Fruit fly (Drosophila melanogaster) whole organism, embryonic: ENCODE measurements around the gene CG11085.

Experiments used
- Adf1 ChIP-seq: fragments of 200-800 bp; sonication (Bioruptor generic); IDR thresholded peaks from 2 replicates; pipeline ENCODE4 v1.3.6; 2022; ENCODE audit warnings: missing biosample characterization, missing genetic modification characterization
- Bteb2 ChIP-seq: fragments of 200-800 bp; sonication (Bioruptor generic); optimal IDR thresholded peaks from 2 replicates; lab custom pipeline; 2016; ENCODE audit warnings: missing biosample characterization, missing genetic modification characterization
- CG10321 ChIP-seq: fragments of 200-800 bp; sonication (Bioruptor generic); IDR thresholded peaks from 2 replicates; pipeline ENCODE4 v1.3.6; 2022; ENCODE audit warnings: missing biosample characterization, missing genetic modification characterization
- CG11695 ChIP-seq: fragments of 200-800 bp; sonication (Bioruptor generic); IDR thresholded peaks from 3 replicates; pipeline ENCODE4 v1.3.6; 2022; ENCODE audit warnings: missing biosample characterization, missing genetic modification characterization
- CG12155 ChIP-seq: fragments of 200-800 bp; sonication (Bioruptor generic); optimal IDR thresholded peaks from 3 replicates; lab custom pipeline; 2016; ENCODE audit warnings: missing biosample characterization, missing genetic modification characterization
- CG13424 ChIP-seq: fragments of 200-800 bp; sonication (Bioruptor generic); optimal IDR thresholded peaks from 2 replicates; lab custom pipeline; 2019; ENCODE audit warnings: missing biosample characterization, mild to moderate bottlenecking, missing genetic modification characterization, moderate library complexity
- CG13775 ChIP-seq: fragments of 200-800 bp; sonication (Bioruptor generic); optimal IDR thresholded peaks from 3 replicates; lab custom pipeline; 2017; ENCODE audit warnings: missing biosample characterization, mild to moderate bottlenecking, missing genetic modification characterization
- CG14860 ChIP-seq: fragments of 200-800 bp; sonication (Bioruptor generic); IDR thresholded peaks from 3 replicates; pipeline ENCODE4 v1.3.6; 2022; ENCODE audit warnings: missing biosample characterization, missing genetic modification characterization; ENCODE audit not compliant: partially characterized antibody
- CG2129 ChIP-seq: fragments of 200-800 bp; sonication (Bioruptor generic); IDR thresholded peaks from 2 replicates; pipeline ENCODE4 v1.3.6; 2022; ENCODE audit warnings: missing biosample characterization, missing genetic modification characterization; ENCODE audit not compliant: partially characterized antibody
- CG30020 ChIP-seq: fragments of 200-800 bp; optimal IDR thresholded peaks from 2 replicates; lab custom pipeline; 2019; ENCODE audit warnings: missing biosample characterization, mild to moderate bottlenecking, missing genetic modification characterization, moderate library complexity
- CG3281 ChIP-seq: fragments of 200-800 bp; sonication (Bioruptor generic); optimal IDR thresholded peaks from 3 replicates; lab custom pipeline; 2017; ENCODE audit warnings: missing biosample characterization, mild to moderate bottlenecking, missing genetic modification characterization
- CG4424 ChIP-seq: fragments of 200-800 bp; sonication (Bioruptor generic); optimal IDR thresholded peaks from 3 replicates; lab custom pipeline; 2016; ENCODE audit warnings: missing biosample characterization, missing genetic modification characterization
- CG4854 ChIP-seq: fragments of 200-800 bp; sonication (Bioruptor generic); optimal IDR thresholded peaks from 2 replicates; lab custom pipeline; 2016; ENCODE audit warnings: missing biosample characterization, missing genetic modification characterization, inconsistent platforms
- CG6791 ChIP-seq: fragments of 200-800 bp; sonication (Bioruptor generic); IDR thresholded peaks from 3 replicates; pipeline ENCODE4 v1.3.6; 2022; ENCODE audit warnings: missing biosample characterization, missing genetic modification characterization; ENCODE audit not compliant: partially characterized antibody
- CG7372 ChIP-seq: fragments of 200-800 bp; sonication (Bioruptor generic); IDR thresholded peaks from 2 replicates; pipeline ENCODE4 v1.3.6; 2022; ENCODE audit warnings: missing biosample characterization, missing genetic modification characterization
- CG9215 ChIP-seq: fragments of 200-800 bp; sonication (Bioruptor generic); IDR thresholded peaks from 2 replicates; pipeline ENCODE4 v1.3.6; 2022; ENCODE audit warnings: missing biosample characterization, missing genetic modification characterization
- CTCF ChIP-seq: fragments of 200-800 bp; sonication (Bioruptor generic); optimal IDR thresholded peaks from 2 replicates; lab custom pipeline; 2017; ENCODE audit warnings: missing biosample characterization, mild to moderate bottlenecking, missing genetic modification characterization, moderate library complexity
- Dbx ChIP-seq: fragments of 200-800 bp; sonication (Bioruptor generic); IDR thresholded peaks from 3 replicates; pipeline ENCODE4 v1.3.6; 2022; ENCODE audit warnings: missing biosample characterization, missing genetic modification characterization
- Fer1 ChIP-seq: fragments of 200-800 bp; sonication (Bioruptor generic); optimal IDR thresholded peaks from 2 replicates; lab custom pipeline; 2017; ENCODE audit warnings: missing biosample characterization, mild to moderate bottlenecking, missing genetic modification characterization
- HLH54F ChIP-seq: fragments of 200-800 bp; sonication (Bioruptor generic); optimal IDR thresholded peaks from 3 replicates; lab custom pipeline; 2016; ENCODE audit warnings: missing biosample characterization, missing genetic modification characterization
- Hmr ChIP-seq: fragments of 200-800 bp; sonication (Bioruptor generic); optimal IDR thresholded peaks from 3 replicates; lab custom pipeline; 2017; ENCODE audit warnings: mild to moderate bottlenecking, missing biosample characterization, missing genetic modification reagents, missing genetic modification characterization
- Med ChIP-seq: fragments of 200-800 bp; sonication (Bioruptor generic); peaks from one replicate; lab custom pipeline; 2016; ENCODE audit warnings: missing biosample characterization, missing genetic modification characterization, mild to moderate bottlenecking, inconsistent platforms, moderate library complexity
- Meics ChIP-seq: fragments of 200-800 bp; sonication (Bioruptor generic); optimal IDR thresholded peaks from 2 replicates; lab custom pipeline; 2017; ENCODE audit warnings: missing biosample characterization, mild to moderate bottlenecking, missing genetic modification characterization
- Opbp ChIP-seq: fragments of 200-800 bp; sonication (Bioruptor generic); IDR thresholded peaks from 3 replicates; pipeline ENCODE4 v1.3.6; 2022; ENCODE audit warnings: missing biosample characterization, missing genetic modification characterization; ENCODE audit not compliant: partially characterized antibody
- Six4 ChIP-seq: fragments of 200-800 bp; sonication (Bioruptor generic); optimal IDR thresholded peaks from 2 replicates; lab custom pipeline; 2016; ENCODE audit warnings: missing biosample characterization, missing genetic modification characterization
- Tbp ChIP-seq: fragments of >200 bp; optimal IDR thresholded peaks from 2 replicates; lab custom pipeline; 2018; ENCODE audit warnings: missing biosample characterization, missing genetic modification characterization
- YL-1 ChIP-seq: fragments of 200-800 bp; sonication (Bioruptor generic); optimal IDR thresholded peaks from 3 replicates; lab custom pipeline; 2017; ENCODE audit warnings: missing biosample characterization, mild to moderate bottlenecking, missing genetic modification characterization
- amos ChIP-seq: fragments of 200-800 bp; sonication (Bioruptor generic); IDR thresholded peaks from 2 replicates; pipeline ENCODE4 v1.3.6; 2022; ENCODE audit warnings: missing biosample characterization, missing genetic modification characterization; ENCODE audit not compliant: partially characterized antibody
- ase ChIP-seq: fragments of 200-800 bp; sonication (Bioruptor generic); IDR thresholded peaks from 3 replicates; pipeline ENCODE4 v1.3.6; 2022; ENCODE audit warnings: missing biosample characterization, missing genetic modification characterization
- ato ChIP-seq: fragments of 200-800 bp; sonication (Bioruptor generic); IDR thresholded peaks from 2 replicates; pipeline ENCODE4 v1.3.6; 2022; ENCODE audit warnings: missing biosample characterization, missing genetic modification characterization; ENCODE audit not compliant: partially characterized antibody
- az2 ChIP-seq: fragments of 200-800 bp; sonication (Bioruptor generic); optimal IDR thresholded peaks from 3 replicates; lab custom pipeline; 2016; ENCODE audit warnings: missing biosample characterization, missing genetic modification characterization
- bcd ChIP-seq: fragments of 200-800 bp; sonication (Bioruptor generic); optimal IDR thresholded peaks from 2 replicates; lab custom pipeline; 2017; ENCODE audit warnings: missing biosample characterization, mild to moderate bottlenecking, missing genetic modification characterization
- bigmax ChIP-seq: fragments of 200-800 bp; sonication (Bioruptor generic); optimal IDR thresholded peaks from 2 replicates; lab custom pipeline; 2018; ENCODE audit warnings: missing biosample characterization, mild to moderate bottlenecking, missing genetic modification characterization
- cato ChIP-seq: fragments of 200-800 bp; sonication (Bioruptor generic); optimal IDR thresholded peaks from 2 replicates; lab custom pipeline; 2016; ENCODE audit warnings: missing biosample characterization, missing genetic modification characterization, borderline replicate concordance
- chn ChIP-seq: fragments of 200-800 bp; sonication (Bioruptor generic); optimal IDR thresholded peaks from 2 replicates; lab custom pipeline; 2016; ENCODE audit warnings: missing biosample characterization, missing genetic modification characterization
- dan ChIP-seq: fragments of 200-800 bp; sonication (Bioruptor generic); IDR thresholded peaks from 2 replicates; pipeline ENCODE4 v1.3.6; 2022; ENCODE audit warnings: missing biosample characterization, missing genetic modification characterization
- dmrt11E ChIP-seq: fragments of 200-800 bp; sonication (Bioruptor generic); optimal IDR thresholded peaks from 3 replicates; lab custom pipeline; 2018; ENCODE audit warnings: missing biosample characterization, mild to moderate bottlenecking, missing genetic modification characterization, moderate library complexity
- ems ChIP-seq: fragments of 200-800 bp; sonication (Bioruptor generic); optimal IDR thresholded peaks from 3 replicates; lab custom pipeline; 2016; ENCODE audit warnings: missing biosample characterization, missing genetic modification characterization
- fru ChIP-seq: fragments of >200 bp; optimal IDR thresholded peaks from 2 replicates; lab custom pipeline; 2017
- gcm ChIP-seq: fragments of 200-800 bp; sonication (Bioruptor generic); optimal IDR thresholded peaks from 2 replicates; lab custom pipeline; 2019; ENCODE audit warnings: missing biosample characterization, mild to moderate bottlenecking, missing genetic modification characterization, moderate library complexity
- kni ChIP-seq: fragments of 200-800 bp; sonication (Bioruptor generic); optimal IDR thresholded peaks from 3 replicates; lab custom pipeline; 2017; ENCODE audit warnings: mild to moderate bottlenecking, missing biosample characterization, missing genetic modification reagents, missing genetic modification characterization
- p53 ChIP-seq: fragments of 200-800 bp; sonication (Bioruptor generic); optimal IDR thresholded peaks from 2 replicates; lab custom pipeline; 2016; ENCODE audit warnings: missing biosample characterization, missing genetic modification characterization
- sens ChIP-seq: fragments of 200-800 bp; sonication (Bioruptor generic); peaks from one replicate; lab custom pipeline; 2016; ENCODE audit warnings: missing biosample characterization, missing genetic modification characterization
- sim ChIP-seq: fragments of 200-800 bp; sonication (Bioruptor generic); IDR thresholded peaks from 2 replicates; pipeline ENCODE4 v1.3.6; 2022; ENCODE audit warnings: missing biosample characterization, missing genetic modification characterization
- sima ChIP-seq: fragments of 200-800 bp; sonication (Bioruptor generic); optimal IDR thresholded peaks from 2 replicates; lab custom pipeline; 2016; ENCODE audit warnings: missing biosample characterization, missing genetic modification characterization
- sisA ChIP-seq: fragments of 200-800 bp; sonication (Bioruptor generic); IDR thresholded peaks from 2 replicates; pipeline ENCODE4 v1.3.6; 2022; ENCODE audit warnings: missing biosample characterization, missing genetic modification characterization
- slbo ChIP-seq: fragments of 200-800 bp; sonication (Bioruptor generic); IDR thresholded peaks from 2 replicates; pipeline ENCODE4 v1.3.6; 2022; ENCODE audit warnings: missing biosample characterization, missing genetic modification characterization
- so ChIP-seq: fragments of 200-800 bp; sonication (Bioruptor generic); IDR thresholded peaks from 3 replicates; pipeline ENCODE4 v1.3.6; 2022; ENCODE audit warnings: missing biosample characterization, missing genetic modification characterization
- sug ChIP-seq: fragments of 200-800 bp; optimal IDR thresholded peaks from 2 replicates; lab custom pipeline; 2019; ENCODE audit warnings: missing biosample characterization, mild to moderate bottlenecking, missing genetic modification characterization, moderate library complexity
- trem ChIP-seq: fragments of 200-800 bp; optimal IDR thresholded peaks from 3 replicates; lab custom pipeline; 2019; ENCODE audit warnings: missing biosample characterization, mild to moderate bottlenecking, missing genetic modification characterization, moderate library complexity
- tx ChIP-seq: fragments of 200-800 bp; sonication (Bioruptor generic); optimal IDR thresholded peaks from 2 replicates; lab custom pipeline; 2016; ENCODE audit warnings: missing biosample characterization, missing genetic modification characterization
- wdn ChIP-seq: fragments of 200-800 bp; sonication (Bioruptor generic); IDR thresholded peaks from 2 replicates; pipeline ENCODE4 v1.3.6; 2022; ENCODE audit warnings: missing biosample characterization, missing genetic modification characterization

Gene CG11085

DNA sequence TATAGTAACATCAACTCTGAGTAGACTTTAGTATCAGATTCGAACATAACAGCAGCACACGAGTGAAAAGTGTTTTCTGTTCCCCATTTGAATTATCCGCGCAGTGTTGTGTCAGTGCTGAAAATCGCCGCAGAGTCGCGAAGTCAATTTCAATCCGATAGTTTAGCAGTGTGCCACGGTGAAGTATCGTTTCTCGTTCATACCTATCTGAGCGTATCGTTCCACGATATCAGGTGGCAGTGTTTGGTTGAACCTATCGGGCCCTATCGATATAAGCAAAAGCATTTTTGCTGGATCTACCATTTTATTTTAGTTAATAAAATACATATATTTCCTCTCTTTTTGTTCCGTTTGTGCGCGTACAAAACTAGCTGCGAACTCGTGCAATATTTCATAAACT, 37.5 kb downstream of the CG11085 start, which contains the start of gene CkIalpha (continued):
- peak; percentile 88 for TF ChIP-seq CG12155 (GFP tag; lab: Kevin White, UChicago)
- peak; percentile 35 for TF ChIP-seq Fer1 (GFP tag; lab: Kevin White, UChicago)
- 0 out of 3 replicates have a peak, but pooled peaks have one; percentile 31 for TF ChIP-seq CG11695
- TF ChIP-seq CG4424 (GFP tag; lab: Kevin White, UChicago), result peak; percentile 20
- no peak for TF ChIP-seq ase (GFP tag; lab: Robert Waterston, UW)
- TF ChIP-seq CG4854 (GFP tag; lab: Kevin White, UChicago), result peak; percentile 57
- TF ChIP-seq bcd (GFP tag; lab: Kevin White, UChicago), result peak; percentile 44
- peak; percentile 50 for TF ChIP-seq chn (GFP tag; lab: Kevin White, UChicago)
- TF ChIP-seq gcm (GFP tag; lab: Kevin White, UChicago), result no peak
- TF ChIP-seq Dbx (GFP tag; lab: Robert Waterston, UW), result peak; percentile 82; the same call in 2 of the 3 replicates
- TF ChIP-seq Tbp, result no peak
- peak; percentile 74 for TF ChIP-seq Hmr (GFP tag; lab: Kevin White, UChicago)
- no peak for TF ChIP-seq cato (GFP tag; lab: Kevin White, UChicago)
- TF ChIP-seq sens (GFP tag; lab: Kevin White, UChicago), result peak; percentile 89
- TF ChIP-seq Six4 (GFP tag; lab: Kevin White, UChicago), result peak; percentile 36
- TF ChIP-seq Meics (GFP tag; lab: Kevin White, UChicago), result peak; percentile 0
- peak; percentile 42 for TF ChIP-seq tx (GFP tag; lab: Kevin White, UChicago)
- peak; percentile 96 for TF ChIP-seq CG2129
- TF ChIP-seq p53 (GFP tag; lab: Kevin White, UChicago), result no peak
- TF ChIP-seq CTCF (GFP tag; lab: Kevin White, UChicago), result peak; percentile 54
- peak; percentile 59 for TF ChIP-seq sisA
- peak; percentile 58 for TF ChIP-seq ems (GFP tag; lab: Kevin White, UChicago)
- TF ChIP-seq az2 (GFP tag; lab: Kevin White, UChicago), result peak; percentile 45
- peak; percentile 27 for TF ChIP-seq CG3281 (GFP tag; lab: Kevin White, UChicago)
- TF ChIP-seq HLH54F, result peak; percentile 72
- TF ChIP-seq CG10321 (GFP tag; lab: Robert Waterston, UW), result no peak
- TF ChIP-seq sima (GFP tag; lab: Kevin White, UChicago), result no peak
- 0 out of 3 replicates have a peak, but pooled peaks have one; percentile 36 for TF ChIP-seq so
- peak; percentile 27 for TF ChIP-seq CG13775 (GFP tag; lab: Kevin White, UChicago)
- peak; percentile 96 for TF ChIP-seq Med (GFP tag; lab: Kevin White, UChicago)
- peak; percentile 38 for TF ChIP-seq CG30020
- TF ChIP-seq Adf1, result peak; percentile 20; the same call in 1 of the 2 replicates
- TF ChIP-seq sug (tag; lab: Kevin White, UChicago), result peak; percentile 56
- no peak for TF ChIP-seq CG9215 (GFP tag; lab: Robert Waterston, UW)
- no peak for TF ChIP-seq sim (GFP tag; lab: Robert Waterston, UW)
- TF ChIP-seq CG6791 (GFP tag; lab: Robert Waterston, UW), result peak; percentile 98
- TF ChIP-seq amos, result peak; percentile 99
- TF ChIP-seq dmrt11E (tag; lab: Kevin White, UChicago), result peak; percentile 25
- peak; percentile 55; the same call in 1 of the 2 replicates for TF ChIP-seq CG7372
- TF ChIP-seq CG13424 (tag; lab: Kevin White, UChicago), result peak; percentile 30
- TF ChIP-seq CG14860 (GFP tag; lab: Robert Waterston, UW), result peak; percentile 98
- peak; percentile 81 for TF ChIP-seq slbo (GFP tag; lab: Robert Waterston, UW)
- TF ChIP-seq bigmax, result peak; percentile 1
- TF ChIP-seq wdn (GFP tag; lab: Robert Waterston, UW), result no peak
- no peak for TF ChIP-seq fru (lab: Kevin White, UChicago)
- peak; percentile 98 for TF ChIP-seq Opbp (GFP tag; lab: Robert Waterston, UW)
- no peak for TF ChIP-seq dan (GFP tag; lab: Robert Waterston, UW)
- TF ChIP-seq ato (GFP tag; lab: Robert Waterston, UW), result peak; percentile 98
- TF ChIP-seq kni (GFP tag; lab: Kevin White, UChicago), result no peak
- peak; percentile 45 for TF ChIP-seq YL-1 (GFP tag; lab: Kevin White, UChicago)
- peak; percentile 48 for TF ChIP-seq Bteb2 (GFP tag; lab: Kevin White, UChicago)
- peak; percentile 76 for TF ChIP-seq trem (tag; lab: Kevin White, UChicago)
